Fruit fly (Drosophila melanogaster) whole organism: Measurements from ENCODE around the gene CG1789.

Source experiments
- CG8478 ChIP-seq: fragments of >200 bp; optimal IDR thresholded peaks from 2 replicates; lab custom pipeline; 2018; ENCODE audit warnings: inconsistent platforms
- Dll ChIP-seq: fragments of >200 bp; optimal IDR thresholded peaks from 2 replicates; lab custom pipeline; 2017
- EcR ChIP-seq, 2 experiments: fragments of >200 bp; optimal IDR thresholded peaks; 2 replicates each; lab custom pipeline; 2017; ENCODE audit warnings: missing biosample characterization in 2 of 2, missing genetic modification characterization in 2 of 2, missing genetic modification reagents in 2 of 2
- pan ChIP-seq: fragments of >200 bp; optimal IDR thresholded peaks from 2 replicates; lab custom pipeline; 2017
- psq ChIP-seq: fragments of >200 bp; optimal IDR thresholded peaks from 2 replicates; lab custom pipeline; 2017
- usp ChIP-seq: fragments of >200 bp; optimal IDR thresholded peaks from 2 replicates; lab custom pipeline; 2017; ENCODE audit warnings: missing biosample characterization, missing genetic modification characterization, mixed read lengths

CG1789 gene

DNA sequence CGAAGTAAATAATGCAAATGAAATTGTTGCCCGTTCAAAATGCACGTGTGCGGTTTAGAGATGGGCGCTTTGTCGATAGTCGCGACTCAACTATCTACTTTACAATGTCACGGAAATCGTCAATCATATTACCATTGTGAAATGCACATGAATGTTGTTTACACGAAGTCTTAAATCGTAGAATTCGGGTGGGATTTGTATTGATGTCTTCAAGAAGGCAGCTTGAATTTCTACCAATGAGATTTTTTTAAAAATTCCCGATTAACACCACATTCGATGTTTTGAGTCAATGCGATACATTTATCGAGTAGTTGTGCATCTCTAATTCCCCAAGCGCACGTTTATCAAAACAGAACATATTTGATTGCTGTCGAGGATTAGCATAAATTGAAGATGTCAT is at the start of gene CG1789:
Gene CG1789, plus strand, starts transcription at position 308 of the 400 bp plus-strand sequence.
- no peak for TF ChIP-seq EcR (GFP tag; optimal IDR thresholded peaks at IDR 0.05; lab: Kevin White, UChicago)
- no peak for TF ChIP-seq CG8478 (lab: Kevin White, UChicago)
- no peak for TF ChIP-seq pan (lab: Kevin White, UChicago)
- no peak for TF ChIP-seq Dll
- no peak for TF ChIP-seq usp (GFP tag; lab: Kevin White, UChicago)
- no peak for TF ChIP-seq psq (lab: Kevin White, UChicago)

- TF ChIP-seq psq (lab: Kevin White, UChicago), result no peak
- TF ChIP-seq usp (GFP tag; lab: Kevin White, UChicago), result no peak
- no peak for TF ChIP-seq EcR (GFP tag; optimal IDR thresholded peaks at IDR 0.05; lab: Kevin White, UChicago)
- TF ChIP-seq pan (lab: Kevin White, UChicago), result no peak
- TF ChIP-seq CG8478 (lab: Kevin White, UChicago), result no peak
- no peak for TF ChIP-seq Dll
Observed at dm6 chrX:8671348-8672298, 48.7 kb upstream of the CG1789 start.

- TF ChIP-seq psq (lab: Kevin White, UChicago), result no peak
- no peak for TF ChIP-seq CG8478 (lab: Kevin White, UChicago)
- TF ChIP-seq usp (GFP tag; lab: Kevin White, UChicago), result no peak
- no peak for TF ChIP-seq Dll
- TF ChIP-seq pan (lab: Kevin White, UChicago), result no peak
- TF ChIP-seq EcR (GFP tag; optimal IDR thresholded peaks at IDR 0.05; lab: Kevin White, UChicago), result no peak
Observed at dm6 chrX:8676631-8677224, 43.6 kb upstream of the CG1789 start, which contains the start of gene Rubicon. TSS of gene Rubicon (plus strand) at chrX:8677063.

DNA sequence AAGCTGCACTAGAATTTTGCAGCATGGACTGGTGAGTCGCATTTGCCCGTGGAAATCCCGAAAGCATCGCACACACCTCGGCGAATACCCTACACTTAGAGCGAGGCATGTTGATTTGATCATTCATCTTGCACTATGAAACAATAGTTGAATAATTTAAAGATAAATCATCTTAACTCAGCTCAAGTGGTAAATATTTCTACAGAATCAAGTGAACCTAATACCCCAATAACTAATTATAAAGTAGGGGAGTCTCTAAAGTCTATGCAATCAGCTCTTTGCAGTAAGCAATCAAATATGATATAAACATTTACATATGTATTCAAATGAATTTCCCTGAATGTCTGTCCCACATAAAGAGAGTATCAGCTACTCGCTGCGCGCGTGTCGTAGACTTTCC is 42.9 kb upstream of the CG1789 start:
- TF ChIP-seq pan (lab: Kevin White, UChicago) (no peak), usp (GFP tag; lab: Kevin White, UChicago) (no peak), psq (lab: Kevin White, UChicago) (no peak), EcR (GFP tag; optimal IDR thresholded peaks at IDR 0.05; lab: Kevin White, UChicago) (no peak), CG8478 (lab: Kevin White, UChicago) (no peak)

- no peak for TF ChIP-seq CG8478 (lab: Kevin White, UChicago)
- TF ChIP-seq psq (lab: Kevin White, UChicago), result no peak
- TF ChIP-seq usp (GFP tag; lab: Kevin White, UChicago), result no peak
- no peak for TF ChIP-seq EcR (GFP tag; optimal IDR thresholded peaks at IDR 0.05; lab: Kevin White, UChicago)
- TF ChIP-seq Dll, result no peak
- TF ChIP-seq pan (lab: Kevin White, UChicago), result no peak
Observed at dm6 chrX:8681189-8681821, 39.0 kb upstream of the CG1789 start, which contains the start of gene CAH3. TSS of gene CAH3 (plus strand) at chrX:8681252.

- TF ChIP-seq Dll (no peak), usp (GFP tag; lab: Kevin White, UChicago) (no peak), psq (lab: Kevin White, UChicago) (no peak), pan (lab: Kevin White, UChicago) (no peak), CG8478 (lab: Kevin White, UChicago) (no peak), EcR (GFP tag; optimal IDR thresholded peaks at IDR 0.05; lab: Kevin White, UChicago) (no peak)
Observed at dm6 chrX:8681822-8682632, 38.3 kb upstream of the CG1789 start.

- TF ChIP-seq usp (GFP tag; lab: Kevin White, UChicago) (no peak), pan (lab: Kevin White, UChicago) (no peak), EcR (GFP tag; optimal IDR thresholded peaks at IDR 0.05; lab: Kevin White, UChicago) (no peak), Dll (no peak), psq (lab: Kevin White, UChicago) (no peak), CG8478 (lab: Kevin White, UChicago) (no peak)
Observed at dm6 chrX:8685394-8685793, 34.9 kb upstream of the CG1789 start.

DNA sequence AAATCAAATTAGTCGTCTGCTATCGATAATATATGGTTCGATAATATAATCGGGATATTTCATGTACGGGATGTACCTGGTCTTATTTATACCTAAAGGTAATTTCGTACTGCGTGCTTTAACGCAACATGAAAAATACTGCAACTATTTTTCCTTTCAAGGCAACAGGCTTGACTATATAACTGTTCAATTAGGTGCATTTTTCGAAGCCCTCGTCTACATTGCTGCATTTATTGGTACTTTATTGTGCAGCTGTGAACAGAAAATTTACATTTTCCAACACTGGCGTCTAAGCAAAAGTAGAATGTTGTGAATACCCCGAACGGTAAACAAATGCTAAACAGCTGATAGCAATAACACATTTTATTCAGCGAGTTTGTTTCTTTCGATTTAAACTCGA is 30.3 kb upstream of the CG1789 start, which contains the start of the genes Ppt1 and Ogg1:
Gene Ppt1, minus strand, starts transcription at position 225 of the 400 bp plus-strand sequence.
Gene Ogg1, plus strand, starts transcription at position 325 of the 400 bp plus-strand sequence.
- TF ChIP-seq usp (GFP tag; lab: Kevin White, UChicago) (no peak), CG8478 (lab: Kevin White, UChicago) (no peak), EcR (GFP tag; optimal IDR thresholded peaks at IDR 0.05; lab: Kevin White, UChicago) (no peak), psq (lab: Kevin White, UChicago) (no peak)

DNA sequence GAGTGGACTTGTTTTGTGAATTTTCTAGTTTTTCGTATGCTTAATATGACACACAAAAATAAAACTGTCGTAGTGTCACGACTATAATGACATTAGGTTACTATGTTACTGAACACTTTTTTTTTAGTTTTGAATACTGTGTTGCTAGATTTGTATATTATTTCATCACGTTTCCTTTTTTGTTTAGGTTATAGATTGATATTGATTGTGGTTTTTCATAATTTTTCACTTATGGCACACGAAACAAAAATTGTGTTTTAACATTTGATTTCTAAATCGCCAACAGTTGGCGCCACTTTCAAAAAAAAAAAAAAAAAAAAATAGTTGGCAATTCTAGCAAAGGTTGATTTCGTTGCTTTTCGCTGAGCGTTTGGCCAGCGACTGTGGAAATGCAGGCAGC is 26.8 kb upstream of the CG1789 start, which contains the start of gene CG11294:
Gene CG11294, minus strand, starts transcription at position 101 of the 400 bp plus-strand sequence.
- TF ChIP-seq pan (lab: Kevin White, UChicago) (no peak), CG8478 (lab: Kevin White, UChicago) (no peak), psq (lab: Kevin White, UChicago) (no peak), EcR (GFP tag; optimal IDR thresholded peaks at IDR 0.05; lab: Kevin White, UChicago) (no peak), Dll (no peak), usp (GFP tag; lab: Kevin White, UChicago) (no peak)
